Fruit fly (Drosophila melanogaster) whole organism, wandering third instar larva: ENCODE data around the gene CG12499.

Experiments
- Abd-B ChIP-seq: fragments of >200 bp; optimal IDR thresholded peaks from 2 replicates; lab custom pipeline; 2017; ENCODE audit warnings: missing biosample characterization, missing genetic modification characterization
- CG32264 ChIP-seq: fragments of 200-800 bp; sonication (Bioruptor generic); optimal IDR thresholded peaks from 2 replicates; lab custom pipeline; 2016; ENCODE audit warnings: missing biosample characterization, missing genetic modification characterization
- CG9705 ChIP-seq: fragments of 200-800 bp; sonication (Bioruptor generic); optimal IDR thresholded peaks from 2 replicates; lab custom pipeline; 2018; ENCODE audit warnings: missing biosample characterization, mild to moderate bottlenecking, missing genetic modification characterization
- CrebA ChIP-seq: fragments of 200-800 bp; sonication (Bioruptor generic); optimal IDR thresholded peaks from 2 replicates; lab custom pipeline; 2016; ENCODE audit warnings: missing biosample characterization, mild to moderate bottlenecking, missing genetic modification characterization, borderline replicate concordance
- Dfd ChIP-seq: fragments of >200 bp; optimal IDR thresholded peaks from 2 replicates; lab custom pipeline; 2017; ENCODE audit warnings: missing biosample characterization, missing genetic modification characterization
- Dif ChIP-seq: fragments of 200-275, 200-300 bp; sonication (Bioruptor generic); optimal IDR thresholded peaks from 2 replicates; lab custom pipeline; 2018; ENCODE audit warnings: missing biosample characterization, missing genetic modification characterization; ENCODE audit not compliant: partially characterized antibody
- GATAd ChIP-seq: sonication (Bioruptor generic); optimal IDR thresholded peaks from 2 replicates; lab custom pipeline; 2016; ENCODE audit warnings: missing biosample characterization, missing genetic modification characterization
- HLH106 ChIP-seq: fragments of 200-800 bp; optimal IDR thresholded peaks from 3 replicates; lab custom pipeline; 2019; ENCODE audit warnings: missing biosample characterization, mild to moderate bottlenecking, missing genetic modification characterization, moderate library complexity
- Hnf4 ChIP-seq: fragments of 200-800 bp; sonication (Bioruptor generic); optimal IDR thresholded peaks from 2 replicates; lab custom pipeline; 2016; ENCODE audit warnings: missing biosample characterization, mild to moderate bottlenecking, missing genetic modification characterization
- Hr78 ChIP-seq: fragments of >200 bp; optimal IDR thresholded peaks from 2 replicates; lab custom pipeline; 2017; ENCODE audit warnings: missing biosample characterization, missing genetic modification characterization
- Hr83 ChIP-seq: fragments of 200-300 bp; sonication (Bioruptor generic); optimal IDR thresholded peaks from 2 replicates; lab custom pipeline; 2016; ENCODE audit warnings: missing biosample characterization, mild to moderate bottlenecking, missing genetic modification characterization, moderate library complexity; ENCODE audit not compliant: poor library complexity, severe bottlenecking
- Jra ChIP-seq: sonication (Bioruptor generic); optimal IDR thresholded peaks from 2 replicates; lab custom pipeline; 2016; ENCODE audit warnings: missing biosample characterization, missing genetic modification characterization
- Mio ChIP-seq: sonication (Bioruptor generic); optimal IDR thresholded peaks from 2 replicates; lab custom pipeline; 2016; ENCODE audit warnings: missing biosample characterization, missing genetic modification characterization
- Myc ChIP-seq: fragments of >200 bp; optimal IDR thresholded peaks from 2 replicates; lab custom pipeline; 2017
- N ChIP-seq: fragments of >200 bp; optimal IDR thresholded peaks from 2 replicates; lab custom pipeline; 2018; ENCODE audit warnings: missing biosample characterization, missing external identifiers, missing genetic modification characterization
- OdsH ChIP-seq: fragments of 200-800 bp; sonication (Bioruptor generic); optimal IDR thresholded peaks from 2 replicates; lab custom pipeline; 2016; ENCODE audit warnings: missing biosample characterization, mild to moderate bottlenecking, missing genetic modification characterization
- Rel ChIP-seq, 2 experiments: fragments of 200-800 bp; sonication (Bioruptor generic) in 1 of 2; optimal IDR thresholded peaks; 2 replicates in 1 of 2; 3 replicates in 1 of 2; lab custom pipeline; 2016 to 2019; ENCODE audit warnings: mild to moderate bottlenecking in 2 of 2, missing biosample characterization in 2 of 2, missing genetic modification characterization in 2 of 2, moderate library complexity in 1 of 2
- Sp1 ChIP-seq: fragments of 200-800 bp; sonication (Bioruptor generic); optimal IDR thresholded peaks from 3 replicates; lab custom pipeline; 2019; ENCODE audit warnings: missing biosample characterization, mild to moderate bottlenecking, missing genetic modification characterization, moderate library complexity
- Vsx2 ChIP-seq: fragments of 200-300, 225-300 bp; sonication (Bioruptor generic); optimal IDR thresholded peaks from 2 replicates; lab custom pipeline; 2018; ENCODE audit warnings: missing biosample characterization, missing genetic modification characterization; ENCODE audit not compliant: partially characterized antibody
- br ChIP-seq: fragments of 200-800 bp; sonication (Bioruptor generic); optimal IDR thresholded peaks from 2 replicates; lab custom pipeline; 2016; ENCODE audit warnings: missing biosample characterization, missing genetic modification characterization
- brk ChIP-seq: fragments of 200-800 bp; sonication (Bioruptor generic); optimal IDR thresholded peaks from 2 replicates; lab custom pipeline; 2016; ENCODE audit warnings: missing biosample characterization, mild to moderate bottlenecking, missing genetic modification characterization
- dl ChIP-seq, 2 experiments: fragments of 175-275, 200-275 bp in 1 of 2; fragments of 200-275 bp in 1 of 2; sonication (Bioruptor generic); optimal IDR thresholded peaks; lab custom pipeline; 2018; ENCODE audit warnings: mild to moderate bottlenecking in 2 of 2, missing biosample characterization in 2 of 2, missing genetic modification characterization in 2 of 2, moderate library complexity in 2 of 2; ENCODE audit not compliant: partially characterized antibody in 2 of 2, insufficient read depth in 1 of 2
- dmrt93B ChIP-seq: fragments of 200-800 bp; sonication (Bioruptor generic); optimal IDR thresholded peaks from 2 replicates; lab custom pipeline; 2018; ENCODE audit warnings: missing biosample characterization, mild to moderate bottlenecking, missing genetic modification characterization
- dsf ChIP-seq: sonication (Bioruptor generic); optimal IDR thresholded peaks from 2 replicates; lab custom pipeline; 2016; ENCODE audit warnings: missing biosample characterization, missing genetic modification characterization, borderline replicate concordance
- ey ChIP-seq: fragments of 200-800 bp; sonication (Bioruptor generic); optimal IDR thresholded peaks from 2 replicates; lab custom pipeline; 2016; ENCODE audit warnings: missing biosample characterization, missing genetic modification characterization
- foxo ChIP-seq, 2 experiments: fragments of 200-800 bp; sonication (Bioruptor generic); optimal IDR thresholded peaks; 2 replicates in 1 of 2; 3 replicates in 1 of 2; lab custom pipeline; 2016 to 2017; ENCODE audit warnings: missing biosample characterization in 2 of 2, missing genetic modification characterization in 2 of 2
- fru ChIP-seq: fragments of 200-800 bp; sonication (Bioruptor generic); optimal IDR thresholded peaks from 3 replicates; lab custom pipeline; 2016; ENCODE audit warnings: missing biosample characterization, mild to moderate bottlenecking, missing genetic modification characterization
- h ChIP-seq: fragments of 200-800 bp; sonication (Bioruptor generic); optimal IDR thresholded peaks from 3 replicates; lab custom pipeline; 2016; ENCODE audit warnings: missing biosample characterization, mild to moderate bottlenecking, missing genetic modification characterization
- jim ChIP-seq: fragments of 175-275, 200-325 bp; sonication (Bioruptor generic); optimal IDR thresholded peaks from 2 replicates; lab custom pipeline; 2016; ENCODE audit warnings: missing biosample characterization, mild to moderate bottlenecking, missing genetic modification characterization
- lola ChIP-seq: fragments of >200 bp; optimal IDR thresholded peaks from 2 replicates; lab custom pipeline; 2017; ENCODE audit warnings: missing biosample characterization, missing genetic modification characterization
- pan ChIP-seq: fragments of >200 bp; optimal IDR thresholded peaks from 2 replicates; lab custom pipeline; 2017
- psq ChIP-seq: fragments of 200-800 bp; sonication (Bioruptor generic); optimal IDR thresholded peaks from 3 replicates; lab custom pipeline; 2017; ENCODE audit warnings: missing biosample characterization, mild to moderate bottlenecking, missing genetic modification characterization, moderate library complexity
- rgr ChIP-seq: fragments of 200-800 bp; sonication (Bioruptor generic); optimal IDR thresholded peaks from 3 replicates; lab custom pipeline; 2016; ENCODE audit warnings: missing biosample characterization, mild to moderate bottlenecking, missing genetic modification characterization
- sage ChIP-seq: fragments of 200-800 bp; sonication (Bioruptor generic); optimal IDR thresholded peaks from 2 replicates; lab custom pipeline; 2016; ENCODE audit warnings: missing biosample characterization, mild to moderate bottlenecking, missing genetic modification characterization
- sv ChIP-seq: fragments of 200-800 bp; sonication (Bioruptor generic); optimal IDR thresholded peaks from 3 replicates; lab custom pipeline; 2016; ENCODE audit warnings: missing biosample characterization, missing genetic modification characterization
- tai ChIP-seq: sonication (Bioruptor generic); optimal IDR thresholded peaks from 2 replicates; lab custom pipeline; 2016; ENCODE audit warnings: missing biosample characterization, missing genetic modification characterization
- usp ChIP-seq: fragments of >200 bp; optimal IDR thresholded peaks from 2 replicates; lab custom pipeline; 2017; ENCODE audit warnings: missing biosample characterization, missing genetic modification characterization
- woc ChIP-seq: sonication (Bioruptor generic); optimal IDR thresholded peaks from 2 replicates; lab custom pipeline; 2016; ENCODE audit warnings: missing biosample characterization, mild to moderate bottlenecking, missing genetic modification characterization

Gene CG12499

DNA sequence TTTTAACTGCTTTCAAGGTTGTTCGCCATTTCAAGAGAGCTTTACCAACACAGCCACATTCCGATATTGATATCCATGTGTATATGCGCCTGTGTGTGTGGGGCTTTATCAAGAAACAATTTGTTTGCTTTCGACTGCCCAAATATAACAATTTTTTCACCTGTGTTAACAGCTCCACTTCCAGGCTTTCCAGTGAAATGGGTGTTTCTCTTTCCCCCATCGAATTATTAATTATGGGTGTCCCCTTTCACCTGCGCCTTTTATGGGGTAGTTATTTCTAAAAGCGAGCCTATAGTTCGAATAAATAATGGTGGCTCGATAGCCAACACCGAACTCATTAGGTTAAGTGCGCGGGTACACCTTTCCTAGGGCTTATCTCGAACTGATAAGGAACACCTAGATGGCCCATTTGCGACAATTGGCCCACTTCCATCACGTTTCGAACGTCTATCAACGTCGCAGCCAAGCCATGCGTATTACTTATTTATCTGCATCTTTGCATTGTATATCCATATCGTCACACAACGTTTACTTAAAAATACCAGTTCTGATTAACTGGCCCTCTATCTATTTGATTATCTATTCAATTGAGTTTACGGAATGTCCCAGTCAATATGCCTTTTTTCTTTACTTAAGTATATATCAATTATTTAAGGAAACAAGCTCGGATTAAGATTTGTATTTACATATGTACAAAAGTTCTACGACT, 34.4 kb downstream of the CG12499 start:
- no peak for TF ChIP-seq GATAd (GFP tag; lab: Kevin White, UChicago)
- TF ChIP-seq Dif (GFP tag; lab: Kevin White, UChicago) = no peak
- TF ChIP-seq usp (GFP tag; lab: Kevin White, UChicago) = no peak
- no peak for TF ChIP-seq tai
- TF ChIP-seq Sp1 (GFP tag; lab: Kevin White, UChicago) = peak; percentile 34
- peak; percentile 59 for TF ChIP-seq rgr (GFP tag; lab: Kevin White, UChicago)
- peak in 1 of 2 experiments; percentile 12 for TF ChIP-seq foxo (GFP tag; optimal IDR thresholded peaks at IDR 0.05; lab: Kevin White, UChicago)
- TF ChIP-seq OdsH (GFP tag; lab: Kevin White, UChicago) = peak; percentile 59
- peak; percentile 58 for TF ChIP-seq Hnf4 (GFP tag; lab: Kevin White, UChicago)
- TF ChIP-seq sage (GFP tag; lab: Kevin White, UChicago) = peak; percentile 23
- TF ChIP-seq Mio = no peak
- no peak for TF ChIP-seq Rel (GFP tag; optimal IDR thresholded peaks at IDR 0.05; lab: Kevin White, UChicago)
- peak; percentile 33 for TF ChIP-seq Rel (tag; optimal IDR thresholded peaks at IDR 0.05; lab: Kevin White, UChicago)
- TF ChIP-seq h (GFP tag; lab: Kevin White, UChicago) = peak; percentile 57
- peak; percentile 49 for TF ChIP-seq br (GFP tag; lab: Kevin White, UChicago)
- peak; percentile 43 for TF ChIP-seq fru (GFP tag; lab: Kevin White, UChicago)
- TF ChIP-seq Hr83 (GFP tag; lab: Kevin White, UChicago) = peak; percentile 91

DNA sequence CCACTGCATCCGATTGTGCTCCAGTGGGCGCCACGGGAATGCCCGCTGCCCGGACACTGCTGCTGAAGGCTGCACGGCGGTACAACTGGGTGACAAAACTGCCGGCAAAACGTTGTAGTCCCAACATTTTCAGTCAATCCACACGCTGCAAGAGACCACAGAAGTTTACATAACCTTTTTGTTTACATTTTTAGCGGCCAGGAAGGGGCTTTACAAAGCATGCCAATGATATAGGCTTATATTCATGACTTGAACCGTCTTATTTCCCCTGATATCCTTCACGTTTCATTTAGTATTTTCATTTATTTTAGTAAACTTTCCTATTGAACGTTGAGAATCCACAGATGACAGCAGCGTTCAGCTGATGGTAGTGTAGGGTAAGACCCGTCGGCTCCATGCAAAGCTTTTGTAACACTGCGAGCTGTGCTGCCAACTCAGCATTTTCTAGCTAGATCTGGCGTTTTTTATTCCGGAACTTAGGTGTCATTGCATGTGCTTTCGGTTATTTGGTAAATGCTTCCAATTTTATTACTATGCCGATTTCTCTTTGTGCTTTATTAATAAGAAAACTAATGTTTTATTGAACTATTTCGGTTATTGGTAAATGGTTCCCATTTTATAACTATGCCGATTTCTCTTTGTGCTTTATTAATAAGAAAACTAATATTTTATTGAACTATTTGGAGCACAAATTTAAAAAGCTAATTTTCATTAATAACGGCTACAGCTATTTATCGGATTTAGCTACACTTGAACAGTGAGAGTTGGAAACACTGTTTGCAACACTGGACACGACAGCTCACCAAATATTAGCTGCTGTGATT, 35.6 kb downstream of the CG12499 start, which contains the start of the genes CG13850 and lqfR:
CG13850 (minus strand) TSS at position 379 of the 824 bp plus-strand sequence.
lqfR (plus strand) TSS at position 765 of the 824 bp plus-strand sequence.
- TF ChIP-seq Myc (peak; percentile 99), Hr78 (GFP tag; lab: Kevin White, UChicago) (no peak), h (GFP tag; lab: Kevin White, UChicago) (peak; percentile 86), rgr (GFP tag; lab: Kevin White, UChicago) (peak; percentile 80), dl (GFP tag; optimal IDR thresholded peaks at IDR 0.05; lab: Kevin White, UChicago; ENCODE audit: insufficient read depth in 1 of 2, partially characterized antibody in 2 of 2) (no peak), Abd-B (GFP tag; lab: Kevin White, UChicago) (no peak), CG32264 (GFP tag; lab: Kevin White, UChicago) (peak; percentile 3), woc (GFP tag; lab: Kevin White, UChicago) (peak; percentile 94), pan (lab: Kevin White, UChicago) (no peak), lola (GFP tag; lab: Kevin White, UChicago) (no peak), dsf (GFP tag; lab: Kevin White, UChicago) (peak; percentile 67), GATAd (GFP tag; lab: Kevin White, UChicago) (peak; percentile 41), Mio (peak; percentile 38), CG9705 (peak; percentile 59), Dfd (GFP tag; lab: Kevin White, UChicago) (no peak), fru (GFP tag; lab: Kevin White, UChicago) (peak; percentile 86), Sp1 (GFP tag; lab: Kevin White, UChicago) (peak; percentile 75), psq (GFP tag; lab: Kevin White, UChicago) (peak; percentile 77), tai (no peak), sv (GFP tag; lab: Kevin White, UChicago) (peak; percentile 79), jim (GFP tag; lab: Kevin White, UChicago) (no peak), Rel (GFP tag; optimal IDR thresholded peaks at IDR 0.05; lab: Kevin White, UChicago) (no peak), Rel (tag; optimal IDR thresholded peaks at IDR 0.05; lab: Kevin White, UChicago) (peak; percentile 48), sage (GFP tag; lab: Kevin White, UChicago) (peak; percentile 44), usp (GFP tag; lab: Kevin White, UChicago) (no peak), Vsx2 (no peak), dmrt93B (GFP tag; lab: Kevin White, UChicago) (peak; percentile 80), Hnf4 (GFP tag; lab: Kevin White, UChicago) (peak; percentile 86), br (GFP tag; lab: Kevin White, UChicago) (peak; percentile 77), ey (peak; percentile 75), brk (GFP tag; lab: Kevin White, UChicago) (no peak), OdsH (GFP tag; lab: Kevin White, UChicago) (peak; percentile 76), Dif (GFP tag; lab: Kevin White, UChicago) (no peak), CrebA (GFP tag; lab: Kevin White, UChicago) (no peak), Jra (GFP tag; lab: Kevin White, UChicago) (peak; percentile 85), N (GFP tag; lab: Kevin White, UChicago) (no peak), HLH106 (tag; lab: Kevin White, UChicago) (peak; percentile 74), foxo (GFP tag; optimal IDR thresholded peaks at IDR 0.05; lab: Kevin White, UChicago) (peak in 1 of 2 experiments; percentile 85), Hr83 (GFP tag; lab: Kevin White, UChicago) (peak; percentile 59)
